Worm (Caenorhabditis elegans) whole organism, L1 larva: ENCODE data around the gene T22B2.1.

Experiments used
- ama-1 ChIP-seq: fragments of 150-350 bp; optimal IDR thresholded peaks from 2 replicates; lab custom pipeline; 2014
- dpl-1 ChIP-seq, 3 experiments: fragments of 150-350 bp in 2 of 3; sonication (generic microtip) in 1 of 3; optimal IDR thresholded peaks; 2 replicates each; lab custom pipeline; 2014 to 2017; ENCODE audit warnings: missing biosample characterization in 3 of 3, missing genetic modification characterization in 3 of 3, missing genetic modification reagents in 3 of 3
- ets-5 ChIP-seq: fragments of 200-800 bp; sonication (Bioruptor generic); IDR thresholded peaks from 2 replicates; pipeline ENCODE4 v1.3.6; 2022; ENCODE audit warnings: missing genetic modification characterization, missing compliant biosample characterization
- fos-1 ChIP-seq: fragments of 150-350 bp; optimal IDR thresholded peaks from 2 replicates; lab custom pipeline; 2014; ENCODE audit warnings: missing biosample characterization, missing genetic modification characterization
- lin-39 ChIP-seq: fragments of 150-350 bp; optimal IDR thresholded peaks from 2 replicates; lab custom pipeline; 2014; ENCODE audit warnings: missing biosample characterization, missing genetic modification reagents, missing genetic modification characterization
- nhr-237 ChIP-seq: fragments of 150-350 bp; optimal IDR thresholded peaks from 2 replicates; lab custom pipeline; 2014; ENCODE audit warnings: missing biosample characterization, missing genetic modification characterization
- pqm-1 ChIP-seq: sonication (generic microtip); optimal IDR thresholded peaks from 3 replicates; lab custom pipeline; 2017; ENCODE audit warnings: missing biosample characterization, missing genetic modification characterization
- skn-1 ChIP-seq: fragments of 150-350 bp; optimal IDR thresholded peaks from 2 replicates; lab custom pipeline; 2014; ENCODE audit warnings: missing biosample characterization, missing genetic modification characterization
- ztf-11 ChIP-seq, 2 experiments: sonication (generic microtip); optimal IDR thresholded peaks; 2 replicates each; lab custom pipeline; 2016 to 2017; ENCODE audit warnings: missing genetic modification characterization in 2 of 2, missing biosample characterization in 1 of 2, missing compliant biosample characterization in 1 of 2

DNA sequence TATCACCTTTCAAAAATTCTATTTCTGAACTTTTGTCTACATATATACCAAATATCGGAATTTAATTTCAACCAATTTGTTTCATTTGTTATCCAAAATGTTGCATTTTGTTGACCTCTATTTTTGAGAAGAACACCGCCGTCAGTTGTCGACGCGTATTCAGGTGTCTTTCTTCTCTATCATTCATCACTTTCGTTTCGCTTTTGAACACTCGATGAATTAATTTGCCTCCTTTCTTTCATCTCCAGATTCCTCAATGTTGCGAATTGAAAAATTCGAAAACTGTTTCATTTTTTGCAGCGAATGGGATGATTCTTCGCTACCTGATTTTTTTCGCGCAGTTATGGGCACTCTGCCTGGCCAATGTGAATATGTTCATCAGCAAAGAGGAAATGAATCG, 32.4 kb downstream of the T22B2.1 start, which contains the start of gene lin-18:
- TF ChIP-seq ztf-11 (tag; optimal IDR thresholded peaks at IDR 0.05; lab: Kevin White, UChicago), result no peak
- TF ChIP-seq fos-1 (tag; lab: Kevin White, UChicago), result no peak
- TF ChIP-seq nhr-237 (tag; lab: Kevin White, UChicago), result no peak
- no peak for TF ChIP-seq ama-1 (lab: Kevin White, UChicago)
- TF ChIP-seq pqm-1 (tag; lab: Kevin White, UChicago), result no peak
- TF ChIP-seq skn-1 (tag; lab: Kevin White, UChicago), result no peak
- no peak for TF ChIP-seq ets-5
- TF ChIP-seq dpl-1 (GFP tag; optimal IDR thresholded peaks at IDR 0.05; lab: Kevin White, UChicago), result no peak
- no peak for TF ChIP-seq lin-39 (tag; lab: Kevin White, UChicago)
